Worm (Caenorhabditis elegans) whole organism, L2 larva: ENCODE measurements around the gene lurp-4.
"Not testable (repeated sequence)": the region's sequence is repeated elsewhere in the genome, so short reads cannot be mapped to it uniquely, and the experiment has no call there.

Source experiments
- R02D3.7 ChIP-seq: fragments of 150-350 bp; optimal IDR thresholded peaks from 2 replicates; lab custom pipeline; 2014; ENCODE audit warnings: missing biosample characterization, missing genetic modification characterization
- ZK546.5 ChIP-seq: sonication (generic microtip); optimal IDR thresholded peaks from 2 replicates; lab custom pipeline; 2017; ENCODE audit warnings: missing biosample characterization, missing genetic modification characterization
- ceh-16 ChIP-seq: fragments of 150-350 bp; optimal IDR thresholded peaks from 2 replicates; lab custom pipeline; 2014; ENCODE audit warnings: missing biosample characterization, missing genetic modification characterization
- dmd-4 ChIP-seq: sonication (generic microtip); optimal IDR thresholded peaks from 2 replicates; lab custom pipeline; 2017; ENCODE audit warnings: missing biosample characterization, missing genetic modification characterization
- elt-3 ChIP-seq: sonication (generic microtip); optimal IDR thresholded peaks from 2 replicates; lab custom pipeline; 2017; ENCODE audit warnings: missing biosample characterization, missing genetic modification characterization
- fos-1 ChIP-seq: fragments of 150-350 bp; optimal IDR thresholded peaks from 2 replicates; lab custom pipeline; 2014; ENCODE audit warnings: missing biosample characterization, missing genetic modification characterization
- lsy-2 ChIP-seq, 2 experiments: fragments of 150-350 bp in 1 of 2; sonication (generic microtip) in 1 of 2; optimal IDR thresholded peaks; 2 replicates each; lab custom pipeline; 2014 to 2017; ENCODE audit warnings: missing biosample characterization in 2 of 2, missing genetic modification characterization in 2 of 2
- mab-5 ChIP-seq: fragments of 150-350 bp; optimal IDR thresholded peaks from 2 replicates; lab custom pipeline; 2014; ENCODE audit warnings: missing biosample characterization, missing genetic modification characterization
- nhr-12 ChIP-seq: fragments of 150-350 bp; optimal IDR thresholded peaks from 2 replicates; lab custom pipeline; 2014; ENCODE audit warnings: missing biosample characterization, missing genetic modification characterization
- ztf-1 ChIP-seq: fragments of 200-800 bp; sonication (Bioruptor generic); conservative IDR thresholded peaks from 2 replicates; pipeline ENCODE4 v1.3.6; 2022; ENCODE audit warnings: missing genetic modification characterization, missing compliant biosample characterization

lurp-4 gene

ce11 chrV:13131487-13131886 lies 39.0 kb downstream of the lurp-4 start:
- TF ChIP-seq lsy-2 (tag; optimal IDR thresholded peaks at IDR 0.05; lab: Kevin White, UChicago) (peak in 1 of 2 experiments; percentile 72), fos-1 (tag; lab: Kevin White, UChicago) (no peak)

ce11 chrV:13133380-13133779 lies 40.9 kb downstream of the lurp-4 start, which contains the start of gene B0365.9:
TSS of gene B0365.9 (minus strand) at chrV:13133565.
- no peak for TF ChIP-seq ceh-16 (tag; lab: Kevin White, UChicago)
- TF ChIP-seq, all 48 proteins: peak for 0

- TF ChIP-seq R02D3.7, elt-3, dmd-4 (tag; lab: Kevin White, UChicago): not testable (repeated sequence)
- TF ChIP-seq, all 48 proteins: peak for 0; not testable (repeated sequence) for 48
These were observed 42.3 kb downstream of the lurp-4 start, which contains the start of gene clec-225 for ce11 chrV:13134786-13135185. TSS of gene clec-225 (minus strand) at chrV:13134886.

ce11 chrV:13137955-13138354 lies 45.5 kb downstream of the lurp-4 start, which contains the start of gene clec-41:
TSS of gene clec-41 (minus strand) at chrV:13138101.
- peak; percentile 96 for TF ChIP-seq fos-1 (tag; lab: Kevin White, UChicago)
- TF ChIP-seq mab-5 = no peak

ce11 chrV:13138681-13139080 lies 46.2 kb downstream of the lurp-4 start, which contains the start of gene dhc-3:
TSS of gene dhc-3 (plus strand) at chrV:13138981.
- TF ChIP-seq nhr-12 (tag; lab: Kevin White, UChicago) (no peak), ZK546.5 (tag; lab: Kevin White, UChicago) (no peak), lsy-2 (tag; optimal IDR thresholded peaks at IDR 0.05; lab: Kevin White, UChicago) (no peak), ztf-1 (GFP tag; lab: Robert Waterston, UW) (no peak)
